Worm (Caenorhabditis elegans) whole organism, midembryonic: ENCODE data around the gene pak-1.

Source experiments
- T22C8.4 ChIP-seq: fragments of 200-800 bp; sonication (Bioruptor generic); IDR thresholded peaks from 2 replicates; pipeline ENCODE4 v1.3.6; 2022; ENCODE audit warnings: missing genetic modification characterization, missing compliant biosample characterization
- ztf-23 ChIP-seq: fragments of 200-800 bp; sonication (Bioruptor generic); IDR thresholded peaks from 2 replicates; pipeline ENCODE4 v1.3.6; 2022; ENCODE audit warnings: missing genetic modification reagents, missing genetic modification characterization, missing compliant biosample characterization
- ztf-29 ChIP-seq: fragments of 200-800 bp; sonication (Bioruptor generic); IDR thresholded peaks from 2 replicates; pipeline ENCODE4 v1.3.6; 2022; ENCODE audit warnings: missing genetic modification reagents, missing genetic modification characterization, missing compliant biosample characterization

- TF ChIP-seq ztf-23 (GFP tag; lab: Robert Waterston, UW) (no peak), ztf-29 (GFP tag; lab: Robert Waterston, UW) (no peak), T22C8.4 (GFP tag; lab: Robert Waterston, UW) (no peak)
Measured at ce11 chrX:6093046-6093445, 44.6 kb upstream of the pak-1 start, which contains the start of gene C15H9.5.
